Worm (Caenorhabditis elegans) whole organism, L2 larva: ENCODE measurements around the gene atf-2.

Source experiments
- F13H6.1 ChIP-seq: sonication (generic microtip); optimal IDR thresholded peaks from 2 replicates; lab custom pipeline; 2016; ENCODE audit warnings: missing genetic modification characterization, missing compliant biosample characterization
- R02D3.7 ChIP-seq: fragments of 150-350 bp; optimal IDR thresholded peaks from 2 replicates; lab custom pipeline; 2014; ENCODE audit warnings: missing biosample characterization, missing genetic modification characterization
- ZK546.5 ChIP-seq: sonication (generic microtip); optimal IDR thresholded peaks from 2 replicates; lab custom pipeline; 2017; ENCODE audit warnings: missing biosample characterization, missing genetic modification characterization
- alr-1 ChIP-seq: fragments of 150-350 bp; optimal IDR thresholded peaks from 2 replicates; lab custom pipeline; 2014; ENCODE audit warnings: missing biosample characterization, missing genetic modification characterization
- aly-2 ChIP-seq: fragments of 150-350 bp; optimal IDR thresholded peaks from 2 replicates; lab custom pipeline; 2014; ENCODE audit warnings: missing biosample characterization, missing genetic modification characterization
- ceh-16 ChIP-seq: fragments of 150-350 bp; optimal IDR thresholded peaks from 2 replicates; lab custom pipeline; 2014; ENCODE audit warnings: missing biosample characterization, missing genetic modification characterization
- crh-2 ChIP-seq: sonication (generic microtip); optimal IDR thresholded peaks from 2 replicates; lab custom pipeline; 2017; ENCODE audit warnings: missing biosample characterization, missing genetic modification characterization
- dmd-4 ChIP-seq: sonication (generic microtip); optimal IDR thresholded peaks from 2 replicates; lab custom pipeline; 2017; ENCODE audit warnings: missing biosample characterization, missing genetic modification characterization
- elt-1 ChIP-seq: fragments of 150-350 bp; optimal IDR thresholded peaks from 2 replicates; lab custom pipeline; 2014; ENCODE audit warnings: missing biosample characterization, missing genetic modification characterization
- elt-3 ChIP-seq: sonication (generic microtip); optimal IDR thresholded peaks from 2 replicates; lab custom pipeline; 2017; ENCODE audit warnings: missing biosample characterization, missing genetic modification characterization
- fos-1 ChIP-seq: fragments of 150-350 bp; optimal IDR thresholded peaks from 2 replicates; lab custom pipeline; 2014; ENCODE audit warnings: missing biosample characterization, missing genetic modification characterization
- gmeb-1 ChIP-seq: fragments of 150-350 bp; optimal IDR thresholded peaks from 2 replicates; lab custom pipeline; 2014; ENCODE audit warnings: missing biosample characterization, missing genetic modification characterization
- lin-11 ChIP-seq: fragments of 150-350 bp; sonication (generic microtip); optimal IDR thresholded peaks from 2 replicates; lab custom pipeline; 2014; ENCODE audit warnings: missing biosample characterization, missing genetic modification characterization, inconsistent platforms, mixed read lengths
- lin-13 ChIP-seq: fragments of 150-350 bp; optimal IDR thresholded peaks from 2 replicates; lab custom pipeline; 2014; ENCODE audit warnings: missing biosample characterization, missing genetic modification reagents, missing genetic modification characterization
- lin-39 ChIP-seq: fragments of 150-350 bp; optimal IDR thresholded peaks from 2 replicates; lab custom pipeline; 2014; ENCODE audit warnings: missing biosample characterization, missing genetic modification reagents, missing genetic modification characterization
- lsy-2 ChIP-seq, 2 experiments: fragments of 150-350 bp in 1 of 2; sonication (generic microtip) in 1 of 2; optimal IDR thresholded peaks; 2 replicates each; lab custom pipeline; 2014 to 2017; ENCODE audit warnings: missing biosample characterization in 2 of 2, missing genetic modification characterization in 2 of 2
- mdl-1 ChIP-seq, 2 experiments: fragments of 150-350 bp in 1 of 2; sonication (generic microtip) in 1 of 2; optimal IDR thresholded peaks; 2 replicates each; lab custom pipeline; 2017; ENCODE audit warnings: missing biosample characterization in 2 of 2, missing genetic modification characterization in 2 of 2
- nhr-10 ChIP-seq: sonication (generic microtip); optimal IDR thresholded peaks from 2 replicates; lab custom pipeline; 2017; ENCODE audit warnings: missing biosample characterization, missing genetic modification characterization
- nhr-11 ChIP-seq: fragments of 150-350 bp; optimal IDR thresholded peaks from 2 replicates; lab custom pipeline; 2014; ENCODE audit warnings: missing biosample characterization, missing genetic modification characterization
- nhr-12 ChIP-seq: fragments of 150-350 bp; optimal IDR thresholded peaks from 2 replicates; lab custom pipeline; 2014; ENCODE audit warnings: missing biosample characterization, missing genetic modification characterization
- nhr-21 ChIP-seq: fragments of 150-350 bp; optimal IDR thresholded peaks from 2 replicates; lab custom pipeline; 2014; ENCODE audit warnings: missing biosample characterization, missing genetic modification characterization
- nhr-23 ChIP-seq: fragments of 150-350 bp; optimal IDR thresholded peaks from 2 replicates; lab custom pipeline; 2014; ENCODE audit warnings: missing biosample characterization, missing genetic modification reagents, missing genetic modification characterization
- nhr-237 ChIP-seq: fragments of 150-350 bp; optimal IDR thresholded peaks from 2 replicates; lab custom pipeline; 2014; ENCODE audit warnings: missing biosample characterization, missing genetic modification characterization
- nhr-6 ChIP-seq: fragments of 150-350 bp; optimal IDR thresholded peaks from 2 replicates; lab custom pipeline; 2014; ENCODE audit warnings: missing biosample characterization, missing genetic modification characterization
- nhr-77 ChIP-seq: fragments of 150-350 bp; optimal IDR thresholded peaks from 2 replicates; lab custom pipeline; 2014; ENCODE audit warnings: missing biosample characterization, missing genetic modification characterization
- skn-1 ChIP-seq: sonication (generic microtip); optimal IDR thresholded peaks from 2 replicates; lab custom pipeline; 2017; ENCODE audit warnings: missing biosample characterization, missing genetic modification characterization
- sma-9 ChIP-seq, 2 experiments: fragments of 150-350 bp in 1 of 2; sonication (generic microtip) in 1 of 2; optimal IDR thresholded peaks; 2 replicates each; lab custom pipeline; 2014 to 2016; ENCODE audit warnings: missing genetic modification characterization in 2 of 2, mild to moderate bottlenecking in 1 of 2, missing biosample characterization in 1 of 2, missing compliant biosample characterization in 1 of 2, missing genetic modification reagents in 1 of 2, moderate library complexity in 1 of 2
- unc-39 ChIP-seq: fragments of 150-350 bp; optimal IDR thresholded peaks from 2 replicates; lab custom pipeline; 2014; ENCODE audit warnings: missing biosample characterization, missing genetic modification characterization
- unc-62 ChIP-seq: fragments of 150-350 bp; optimal IDR thresholded peaks from 2 replicates; lab custom pipeline; 2014; ENCODE audit warnings: missing biosample characterization, missing genetic modification reagents, missing genetic modification characterization
- zag-1 ChIP-seq: fragments of 150-350 bp; optimal IDR thresholded peaks from 2 replicates; lab custom pipeline; 2014; ENCODE audit warnings: missing biosample characterization, missing genetic modification characterization
- ztf-1 ChIP-seq: fragments of 200-800 bp; sonication (Bioruptor generic); conservative IDR thresholded peaks from 2 replicates; pipeline ENCODE4 v1.3.6; 2022; ENCODE audit warnings: missing genetic modification characterization, missing compliant biosample characterization
- ztf-11 ChIP-seq: sonication (generic microtip); optimal IDR thresholded peaks from 2 replicates; lab custom pipeline; 2017; ENCODE audit warnings: missing biosample characterization, missing genetic modification characterization
- ztf-4 ChIP-seq: fragments of 150-350 bp; optimal IDR thresholded peaks from 2 replicates; lab custom pipeline; 2014; ENCODE audit warnings: missing biosample characterization, missing genetic modification characterization

The atf-2 gene

ce11 chrII:8732339-8733100, 19.3 kb upstream of the atf-2 start, which contains the start of gene rol-6:
TSS of gene rol-6 (plus strand) at chrII:8733050.
- TF ChIP-seq elt-1 (tag; lab: Kevin White, UChicago): no peak
- TF ChIP-seq F13H6.1 (tag; lab: Kevin White, UChicago): no peak
- no peak for TF ChIP-seq ztf-1 (GFP tag; lab: Robert Waterston, UW)
- TF ChIP-seq aly-2 (tag; lab: Kevin White, UChicago): no peak
- TF ChIP-seq alr-1 (tag; lab: Kevin White, UChicago): no peak
- TF ChIP-seq nhr-6 (tag; lab: Kevin White, UChicago): no peak
- TF ChIP-seq R02D3.7: no peak
- TF ChIP-seq ztf-11 (tag; lab: Kevin White, UChicago): no peak
- peak; percentile 10 for TF ChIP-seq nhr-21

DNA sequence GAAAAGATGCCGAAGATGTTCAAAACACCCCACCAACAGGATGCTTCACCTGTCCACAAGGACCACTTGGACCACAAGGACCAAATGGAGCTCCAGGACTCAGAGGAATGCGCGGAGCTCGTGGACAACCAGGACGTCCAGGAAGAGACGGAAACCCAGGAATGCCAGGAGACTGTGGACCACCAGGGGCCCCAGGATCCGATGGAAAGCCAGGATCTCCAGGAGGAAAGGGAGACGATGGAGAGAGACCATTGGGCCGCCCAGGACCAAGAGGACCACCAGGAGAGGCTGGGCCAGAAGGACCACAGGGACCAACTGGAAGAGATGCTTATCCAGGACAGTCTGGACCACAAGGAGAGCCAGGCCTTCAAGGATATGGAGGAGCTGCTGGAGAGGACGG, 18.2 kb upstream of the atf-2 start:
- no peak for TF ChIP-seq R02D3.7
- TF ChIP-seq F13H6.1 (tag; lab: Kevin White, UChicago): no peak
- TF ChIP-seq nhr-10: no peak
- TF ChIP-seq mdl-1 (tag; optimal IDR thresholded peaks at IDR 0.05; lab: Kevin White, UChicago): no peak
- no peak for TF ChIP-seq unc-39 (tag; lab: Kevin White, UChicago)
- no peak for TF ChIP-seq elt-3 (tag; lab: Kevin White, UChicago)
- no peak for TF ChIP-seq alr-1 (tag; lab: Kevin White, UChicago)
- TF ChIP-seq lsy-2 (tag; optimal IDR thresholded peaks at IDR 0.05; lab: Kevin White, UChicago): no peak
- TF ChIP-seq nhr-23 (tag; lab: Kevin White, UChicago): no peak
- no peak for TF ChIP-seq ZK546.5 (tag; lab: Kevin White, UChicago)
- TF ChIP-seq nhr-237: no peak
- TF ChIP-seq ztf-4 (tag; lab: Kevin White, UChicago): no peak
- TF ChIP-seq zag-1 (tag; lab: Kevin White, UChicago): no peak

ce11 chrII:8737456-8737855, 14.3 kb upstream of the atf-2 start, which contains the start of gene idpb-4:
TSS of gene idpb-4 (minus strand) at chrII:8737556.
- TF ChIP-seq R02D3.7 (no peak), gmeb-1 (tag; lab: Kevin White, UChicago) (no peak), nhr-11 (tag; lab: Kevin White, UChicago) (no peak), lsy-2 (tag; optimal IDR thresholded peaks at IDR 0.05; lab: Kevin White, UChicago) (no peak), unc-62 (no peak)

ce11 chrII:8738244-8738643, 13.5 kb upstream of the atf-2 start:
- TF ChIP-seq ztf-4 (tag; lab: Kevin White, UChicago) (no peak), unc-39 (tag; lab: Kevin White, UChicago) (no peak), fos-1 (tag; lab: Kevin White, UChicago) (no peak), ceh-16 (tag; lab: Kevin White, UChicago) (no peak), nhr-77 (no peak), ztf-11 (tag; lab: Kevin White, UChicago) (no peak), ztf-1 (GFP tag; lab: Robert Waterston, UW) (no peak), nhr-21 (no peak), sma-9 (GFP tag; optimal IDR thresholded peaks at IDR 0.05; lab: Kevin White, UChicago) (no peak), sma-9 (tag; optimal IDR thresholded peaks at IDR 0.05; lab: Kevin White, UChicago) (no peak), nhr-12 (no peak)

- TF ChIP-seq dmd-4 (tag; lab: Kevin White, UChicago): no peak
- TF ChIP-seq nhr-77: no peak
- peak; percentile 10 for TF ChIP-seq lin-13
- peak; percentile 3 for TF ChIP-seq ztf-4 (tag; lab: Kevin White, UChicago)
- TF ChIP-seq lin-39 (tag; lab: Kevin White, UChicago): no peak
- TF ChIP-seq alr-1 (tag; lab: Kevin White, UChicago): no peak
- no peak for TF ChIP-seq F13H6.1 (tag; lab: Kevin White, UChicago)
- TF ChIP-seq nhr-6 (tag; lab: Kevin White, UChicago): no peak
- no peak for TF ChIP-seq lin-11
- peak; percentile 35 for TF ChIP-seq crh-2 (tag; lab: Kevin White, UChicago)
- no peak for TF ChIP-seq skn-1
- no peak for TF ChIP-seq nhr-21
- TF ChIP-seq sma-9 (GFP tag; optimal IDR thresholded peaks at IDR 0.05; lab: Kevin White, UChicago): peak; percentile 73
- TF ChIP-seq sma-9 (tag; optimal IDR thresholded peaks at IDR 0.05; lab: Kevin White, UChicago): no peak
- TF ChIP-seq zag-1 (tag; lab: Kevin White, UChicago): no peak
- TF ChIP-seq R02D3.7: no peak
Observed at ce11 chrII:8738955-8739354, 12.8 kb upstream of the atf-2 start.
